Worm (Caenorhabditis elegans) whole organism, L2 larva: ENCODE results near the gene nlp-30.

ENCODE experiments used
- ceh-82 ChIP-seq: fragments of 150-350 bp; optimal IDR thresholded peaks from 2 replicates; lab custom pipeline; 2014; ENCODE audit warnings: missing biosample characterization, missing genetic modification characterization
- mbf-1 ChIP-seq: sonication (generic microtip); optimal IDR thresholded peaks from 2 replicates; lab custom pipeline; 2017; ENCODE audit warnings: missing biosample characterization, missing genetic modification characterization
- nhr-237 ChIP-seq: fragments of 150-350 bp; optimal IDR thresholded peaks from 2 replicates; lab custom pipeline; 2014; ENCODE audit warnings: missing biosample characterization, missing genetic modification characterization

DNA sequence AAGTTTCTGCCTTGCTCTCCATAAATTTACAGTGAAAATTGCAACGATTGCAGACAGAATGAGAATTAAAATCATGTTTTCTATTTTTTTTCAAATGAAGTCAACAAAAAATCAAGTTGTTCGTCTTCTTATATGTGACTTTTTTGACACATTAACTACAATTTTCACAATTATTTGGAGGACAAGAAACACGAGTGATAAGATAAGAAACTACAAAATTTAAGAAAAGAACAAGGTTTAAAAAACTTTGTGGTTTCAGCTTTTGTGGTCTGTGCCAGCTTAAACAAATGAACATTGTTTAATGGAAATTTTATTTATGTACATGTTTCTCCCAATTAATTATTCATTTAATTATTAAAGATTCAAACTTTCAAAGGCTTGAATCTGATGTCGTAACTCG, 11.4 kb upstream of the nlp-30 start, which contains the start of gene cyp-34A9:
- TF ChIP-seq ceh-82 (tag; lab: Kevin White, UChicago) (no peak), mbf-1 (tag; lab: Kevin White, UChicago) (no peak), nhr-237 (no peak)
